Worm (Caenorhabditis elegans) whole organism, L1 larva: ENCODE data around the gene ZC178.2.

ENCODE experiments used
- C04F5.9 ChIP-seq: sonication (generic microtip); optimal IDR thresholded peaks from 2 replicates; lab custom pipeline; 2016; ENCODE audit warnings: missing genetic modification characterization, missing compliant biosample characterization
- Y116A8C.19 ChIP-seq: sonication (generic microtip); optimal IDR thresholded peaks from 2 replicates; lab custom pipeline; 2016; ENCODE audit warnings: missing compliant biosample characterization, missing genetic modification characterization, borderline replicate concordance
- alr-1 ChIP-seq: fragments of 200-800 bp; sonication (Bioruptor generic); optimal IDR thresholded peaks from 2 replicates; lab custom pipeline; 2018; ENCODE audit warnings: borderline replicate concordance, mild to moderate bottlenecking, missing genetic modification characterization, missing compliant biosample characterization
- aly-2 ChIP-seq: fragments of 150-350 bp; optimal IDR thresholded peaks from 2 replicates; lab custom pipeline; 2014; ENCODE audit warnings: missing biosample characterization, missing genetic modification characterization
- ceh-8 ChIP-seq: fragments of 200-800 bp; sonication (Bioruptor generic); optimal IDR thresholded peaks from 2 replicates; lab custom pipeline; 2018; ENCODE audit warnings: mild to moderate bottlenecking, missing genetic modification characterization, moderate library complexity, missing compliant biosample characterization
- efl-1 ChIP-seq, 4 experiments: fragments of 150-350 bp; optimal IDR thresholded peaks in 3 of 4; peaks in 1 of 4; 1 replicate in 1 of 4; 2 replicates in 3 of 4; lab custom pipeline; 2014; ENCODE audit warnings: missing biosample characterization in 2 of 4, missing genetic modification characterization in 2 of 4, missing genetic modification reagents in 2 of 4
- efl-3 ChIP-seq: fragments of 200-800 bp; sonication (Bioruptor generic); optimal IDR thresholded peaks from 2 replicates; lab custom pipeline; 2018; ENCODE audit warnings: mild to moderate bottlenecking, missing genetic modification characterization, missing compliant biosample characterization
- elt-2 ChIP-seq: sonication (generic microtip); optimal IDR thresholded peaks from 2 replicates; lab custom pipeline; 2016; ENCODE audit warnings: missing genetic modification characterization, mild to moderate bottlenecking, inconsistent platforms, missing compliant biosample characterization, missing genetic modification reagents
- elt-3 ChIP-seq, 6 experiments: fragments of 150-350 bp in 1 of 6; sonication (generic microtip); optimal IDR thresholded peaks; 2 replicates each; lab custom pipeline; 2017 to 2018; ENCODE audit warnings: missing biosample characterization in 6 of 6, missing genetic modification characterization in 6 of 6, inconsistent platforms in 1 of 6
- hlh-4 ChIP-seq: sonication (generic microtip); optimal IDR thresholded peaks from 2 replicates; lab custom pipeline; 2016; ENCODE audit warnings: mild to moderate bottlenecking, missing genetic modification characterization, missing compliant biosample characterization
- irx-1 ChIP-seq: sonication (generic microtip); optimal IDR thresholded peaks from 2 replicates; lab custom pipeline; 2016; ENCODE audit warnings: missing genetic modification characterization, missing compliant biosample characterization
- isw-1 ChIP-seq: fragments of 200-800 bp; sonication (Bioruptor generic); IDR thresholded peaks from 2 replicates; pipeline ENCODE4 v1.3.6; 2022; ENCODE audit warnings: missing genetic modification characterization, missing compliant biosample characterization
- jun-1 ChIP-seq: fragments of 150-350 bp; optimal IDR thresholded peaks from 2 replicates; lab custom pipeline; 2014; ENCODE audit warnings: missing biosample characterization, missing genetic modification reagents, missing genetic modification characterization
- lin-13 ChIP-seq: fragments of 150-350 bp; optimal IDR thresholded peaks from 2 replicates; lab custom pipeline; 2014; ENCODE audit warnings: missing biosample characterization, missing genetic modification reagents, missing genetic modification characterization
- lin-14 ChIP-seq: fragments of 200-800 bp; sonication (Bioruptor generic); optimal IDR thresholded peaks from 2 replicates; lab custom pipeline; 2018; ENCODE audit warnings: mild to moderate bottlenecking, missing genetic modification characterization, moderate library complexity, missing compliant biosample characterization
- lin-35 ChIP-seq, 2 experiments: fragments of 150-350 bp; optimal IDR thresholded peaks; 2 replicates each; lab custom pipeline; 2014; ENCODE audit warnings: missing biosample characterization in 2 of 2, missing genetic modification characterization in 2 of 2, missing genetic modification reagents in 2 of 2
- lir-3 ChIP-seq: sonication (generic microtip); optimal IDR thresholded peaks from 2 replicates; lab custom pipeline; 2016; ENCODE audit warnings: mild to moderate bottlenecking, missing genetic modification characterization, moderate library complexity, missing compliant biosample characterization; ENCODE audit not compliant: poor library complexity
- lsy-2 ChIP-seq, 2 experiments: fragments of 150-350 bp; optimal IDR thresholded peaks; 2 replicates each; lab custom pipeline; 2014; ENCODE audit warnings: missing biosample characterization in 2 of 2, missing genetic modification characterization in 2 of 2
- mab-9 ChIP-seq: fragments of 200-800 bp; sonication (Bioruptor generic); IDR thresholded peaks from 2 replicates; pipeline ENCODE4 v1.3.6; 2022; ENCODE audit warnings: missing genetic modification reagents, missing genetic modification characterization, missing compliant biosample characterization
- mdl-1 ChIP-seq, 2 experiments: fragments of 150-350 bp; optimal IDR thresholded peaks; 2 replicates each; lab custom pipeline; 2014 to 2017; ENCODE audit warnings: missing biosample characterization in 2 of 2, missing genetic modification characterization in 2 of 2, inconsistent platforms in 1 of 2
- nhr-11 ChIP-seq: fragments of 150-350 bp; optimal IDR thresholded peaks from 2 replicates; lab custom pipeline; 2014; ENCODE audit warnings: missing biosample characterization, missing genetic modification characterization
- nhr-12 ChIP-seq: sonication (generic microtip); optimal IDR thresholded peaks from 2 replicates; lab custom pipeline; 2017; ENCODE audit warnings: missing biosample characterization, missing genetic modification characterization
- nhr-237 ChIP-seq: fragments of 150-350 bp; optimal IDR thresholded peaks from 2 replicates; lab custom pipeline; 2014; ENCODE audit warnings: missing biosample characterization, missing genetic modification characterization
- nhr-85 ChIP-seq: sonication (generic microtip); peaks from one replicate; lab custom pipeline; 2016; ENCODE audit warnings: missing genetic modification characterization, inconsistent platforms, missing compliant biosample characterization
- pag-3 ChIP-seq: sonication (generic microtip); optimal IDR thresholded peaks from 2 replicates; lab custom pipeline; 2017; ENCODE audit warnings: missing genetic modification characterization, mild to moderate bottlenecking, missing compliant biosample characterization, antibody characterized with exemption, borderline replicate concordance; ENCODE audit not compliant: insufficient read depth
- pax-3 ChIP-seq: fragments of 200-800 bp; sonication (Bioruptor generic); optimal IDR thresholded peaks from 2 replicates; lab custom pipeline; 2018; ENCODE audit warnings: mild to moderate bottlenecking, missing genetic modification characterization, moderate library complexity, missing compliant biosample characterization
- rnt-1 ChIP-seq: sonication (generic microtip); optimal IDR thresholded peaks from 2 replicates; lab custom pipeline; 2016; ENCODE audit warnings: mild to moderate bottlenecking, missing genetic modification characterization, moderate library complexity, missing compliant biosample characterization
- skn-1 ChIP-seq: fragments of 150-350 bp; optimal IDR thresholded peaks from 2 replicates; lab custom pipeline; 2014; ENCODE audit warnings: missing biosample characterization, missing genetic modification characterization
- snpc-4 ChIP-seq: fragments of 150-350 bp; optimal IDR thresholded peaks from 2 replicates; lab custom pipeline; 2014; ENCODE audit warnings: missing biosample characterization, missing genetic modification characterization
- snu-23 ChIP-seq: sonication (generic microtip); optimal IDR thresholded peaks from 2 replicates; lab custom pipeline; 2016; ENCODE audit warnings: missing genetic modification characterization, missing compliant biosample characterization
- sox-4 ChIP-seq: sonication (generic microtip); optimal IDR thresholded peaks from 2 replicates; lab custom pipeline; 2016; ENCODE audit warnings: missing genetic modification characterization, missing compliant biosample characterization
- sup-37 ChIP-seq: fragments of 200-800 bp; sonication (Bioruptor generic); optimal IDR thresholded peaks from 2 replicates; lab custom pipeline; 2018; ENCODE audit warnings: mild to moderate bottlenecking, missing genetic modification characterization, missing compliant biosample characterization
- swsn-7 ChIP-seq: sonication (generic microtip); optimal IDR thresholded peaks from 2 replicates; lab custom pipeline; 2016; ENCODE audit warnings: missing genetic modification characterization, missing compliant biosample characterization
- xbp-1 ChIP-seq: sonication (generic microtip); optimal IDR thresholded peaks from 2 replicates; lab custom pipeline; 2016; ENCODE audit warnings: missing genetic modification characterization, missing compliant biosample characterization
- zag-1 ChIP-seq: fragments of 150-350 bp; optimal IDR thresholded peaks from 2 replicates; lab custom pipeline; 2014; ENCODE audit warnings: missing biosample characterization, missing genetic modification characterization
- ztf-11 ChIP-seq, 2 experiments: sonication (generic microtip); optimal IDR thresholded peaks; 2 replicates each; lab custom pipeline; 2016 to 2017; ENCODE audit warnings: missing genetic modification characterization in 2 of 2, missing biosample characterization in 1 of 2, missing compliant biosample characterization in 1 of 2

Gene ZC178.2

ce11 chrV:8657911-8658310, 53.9 kb downstream of the ZC178.2 start:
- TF ChIP-seq lin-35 (GFP tag; optimal IDR thresholded peaks at IDR 0.05; lab: Kevin White, UChicago) (peak in 1 of 2 experiments; percentile 3), nhr-85 (tag; lab: Kevin White, UChicago) (peak; percentile 51), skn-1 (tag; lab: Kevin White, UChicago) (peak; percentile 80), irx-1 (tag; lab: Kevin White, UChicago) (no peak), efl-1 (optimal IDR thresholded peaks at IDR 0.05; lab: Kevin White, UChicago) (no peak), efl-1 (GFP tag; optimal IDR thresholded peaks at IDR 0.05 in 1 of 2; lab: Kevin White, UChicago) (peak in 1 of 2 experiments; percentile 79)

ce11 chrV:8654460-8655419, 57.1 kb downstream of the ZC178.2 start:
- TF ChIP-seq pag-3 (tag; lab: Kevin White, UChicago) (no peak), elt-2 (tag; lab: Kevin White, UChicago) (peak; percentile 41), mdl-1 (tag; optimal IDR thresholded peaks at IDR 0.05; lab: Kevin White, UChicago) (no peak), sox-4 (tag; lab: Kevin White, UChicago) (no peak), lir-3 (tag; lab: Kevin White, UChicago) (no peak), nhr-237 (no peak), ztf-11 (tag; optimal IDR thresholded peaks at IDR 0.05; lab: Kevin White, UChicago) (no peak), irx-1 (tag; lab: Kevin White, UChicago) (no peak), efl-3 (GFP tag; lab: Kevin White, UChicago) (no peak), aly-2 (tag; lab: Kevin White, UChicago) (no peak), C04F5.9 (no peak), snpc-4 (tag; lab: Kevin White, UChicago) (no peak), lin-13 (no peak), lsy-2 (tag; optimal IDR thresholded peaks at IDR 0.05; lab: Kevin White, UChicago) (no peak), isw-1 (no peak), rnt-1 (peak; percentile 31), Y116A8C.19 (no peak), zag-1 (tag; lab: Kevin White, UChicago) (no peak), pax-3 (tag; lab: Kevin White, UChicago) (no peak), xbp-1 (tag; lab: Kevin White, UChicago) (no peak), sup-37 (GFP tag; lab: Kevin White, UChicago) (no peak), skn-1 (tag; lab: Kevin White, UChicago) (no peak), nhr-12 (tag; lab: Kevin White, UChicago) (no peak), elt-3 (tag; optimal IDR thresholded peaks at IDR 0.05; lab: Kevin White, UChicago) (no peak), nhr-11 (no peak), swsn-7 (tag; lab: Kevin White, UChicago) (no peak), efl-1 (optimal IDR thresholded peaks at IDR 0.05; lab: Kevin White, UChicago) (no peak), efl-1 (GFP tag; optimal IDR thresholded peaks at IDR 0.05 in 1 of 2; lab: Kevin White, UChicago) (no peak), lin-35 (GFP tag; optimal IDR thresholded peaks at IDR 0.05; lab: Kevin White, UChicago) (peak in 1 of 2 experiments; percentile 48), jun-1 (tag; lab: Kevin White, UChicago) (no peak), alr-1 (tag; lab: Kevin White, UChicago) (no peak), snu-23 (GFP tag; lab: Kevin White, UChicago) (no peak), mab-9 (GFP tag; lab: Robert Waterston, UW) (no peak), lin-14 (GFP tag; lab: Kevin White, UChicago) (peak; percentile 70), ceh-8 (GFP tag; lab: Kevin White, UChicago) (no peak), hlh-4 (no peak)
- TF ChIP-seq, all 84 proteins: peak for 4
